Worm (Caenorhabditis elegans) whole organism, early embryonic: ENCODE data around the gene F54E2.9.

Source experiments
- ama-1 ChIP-seq: fragments of 150-350 bp; optimal IDR thresholded peaks from 2 replicates; lab custom pipeline; 2014
- ceh-36 ChIP-seq: sonication (generic microtip); optimal IDR thresholded peaks from 2 replicates; lab custom pipeline; 2016; ENCODE audit warnings: missing genetic modification characterization, inconsistent platforms, missing compliant biosample characterization
- pes-1 ChIP-seq: fragments of 200-800 bp; sonication (Bioruptor generic); IDR thresholded peaks from 2 replicates; pipeline ENCODE4 v1.3.6; 2022; ENCODE audit warnings: missing genetic modification reagents, missing genetic modification characterization, missing compliant biosample characterization
- tbx-11 ChIP-seq: fragments of 200-800 bp; sonication (Bioruptor generic); IDR thresholded peaks from 2 replicates; pipeline ENCODE4 v1.3.6; 2022; ENCODE audit warnings: missing genetic modification characterization, missing compliant biosample characterization

DNA sequence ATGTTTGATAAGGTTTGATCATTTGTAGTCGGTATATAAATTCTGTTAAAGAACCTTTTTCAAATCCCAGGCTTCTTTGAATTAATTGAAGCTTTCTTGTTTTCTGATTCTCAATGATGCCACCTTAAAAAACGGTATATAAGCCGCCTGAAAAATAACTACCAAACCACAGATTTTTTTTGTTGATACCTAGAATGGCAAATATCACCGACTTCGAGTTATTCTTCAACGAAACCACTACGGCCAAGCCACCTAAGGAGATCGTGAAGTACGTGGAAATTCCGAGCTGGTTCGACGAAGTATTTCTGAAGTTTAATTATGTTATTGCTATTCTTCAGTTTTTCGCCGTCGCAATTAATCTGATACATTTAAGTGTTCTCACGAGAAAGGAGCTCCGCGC lies 17.0 kb upstream of the F54E2.9 start, which contains the start of gene srw-2:
- TF ChIP-seq ama-1 (lab: Kevin White, UChicago): no peak
- no peak for TF ChIP-seq ceh-36 (tag; lab: Kevin White, UChicago)
- no peak for TF ChIP-seq pes-1 (GFP tag; lab: Robert Waterston, UW)
- TF ChIP-seq tbx-11 (GFP tag; lab: Robert Waterston, UW): no peak
